Worm (Caenorhabditis elegans): ENCODE results near the gene col-12.
"Not testable (repeated sequence)": the region's sequence is repeated elsewhere in the genome, so short reads cannot be mapped to it uniquely, and the experiment has no call there.

The col-12 gene

ce11 chrV:10457247-10457646 lies 32.2 kb upstream of the col-12 start, which contains the start of gene F22E12.1:
TSS of gene F22E12.1 (minus strand) at chrV:10457347.
- TF ChIP-seq nfya-2 (GFP tag; IDR thresholded peaks at IDR 0.05): no peak
- TF ChIP-seq bed-1 (GFP tag; IDR thresholded peaks at IDR 0.05): no peak
- no peak for TF ChIP-seq tbx-9 (tag; optimal IDR thresholded peaks at IDR 0.05; ENCODE audit: borderline replicate concordance)
- TF ChIP-seq ekl-4 (GFP tag; IDR thresholded peaks at IDR 0.05): no peak
- no peak for TF ChIP-seq ets-4 (GFP tag; optimal IDR thresholded peaks at IDR 0.05)
- no peak for TF ChIP-seq him-1 (tag; optimal IDR thresholded peaks at IDR 0.05)
- no peak for TF ChIP-seq madf-10 (tag; optimal IDR thresholded peaks at IDR 0.05)
- TF ChIP-seq snpc-1.3 (tag; optimal IDR thresholded peaks at IDR 0.05; ENCODE audit: insufficient read depth): no peak
- no peak for TF ChIP-seq F57A8.1 (GFP tag; optimal IDR thresholded peaks at IDR 0.05)
- TF ChIP-seq snpc-1.1 (tag; optimal IDR thresholded peaks at IDR 0.05; ENCODE audit: insufficient read depth): no peak
- no peak for TF ChIP-seq egrh-3 (GFP tag; IDR thresholded peaks at IDR 0.05)
- no peak for TF ChIP-seq lin-40 (tag; optimal IDR thresholded peaks at IDR 0.05)
- no peak for TF ChIP-seq hsf-1 (GFP tag; IDR thresholded peaks at IDR 0.05)
- no peak for TF ChIP-seq C17E4.6 (GFP tag; IDR thresholded peaks at IDR 0.05)
- no peak for TF ChIP-seq dox-1 (GFP tag; IDR thresholded peaks at IDR 0.05)
- TF ChIP-seq tbp1 (GFP tag; optimal IDR thresholded peaks at IDR 0.05): no peak
- TF ChIP-seq let-607 (tag; optimal IDR thresholded peaks at IDR 0.05): no peak
- TF ChIP-seq lin-26 (GFP tag; IDR thresholded peaks at IDR 0.05): no peak
- TF ChIP-seq ztf-6 (GFP tag; IDR thresholded peaks at IDR 0.05): no peak

DNA sequence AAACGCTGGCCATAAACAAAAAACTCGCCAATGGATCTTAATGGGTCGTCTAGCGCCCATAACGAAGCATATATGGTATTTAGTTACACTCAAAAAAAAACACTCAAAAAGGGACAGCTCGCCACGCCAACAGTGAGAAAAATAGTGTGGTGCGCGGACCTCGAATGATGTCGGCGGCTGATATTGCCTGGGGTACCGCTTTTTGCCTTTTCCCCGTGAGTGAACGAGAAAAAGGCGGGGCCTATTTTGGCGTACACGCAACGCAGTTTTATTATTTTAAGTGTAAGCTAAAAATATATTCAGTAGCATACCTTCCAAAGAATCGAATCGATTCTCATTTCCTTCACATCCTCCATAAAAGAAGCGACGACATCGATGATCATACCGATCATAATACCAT lies 31.8 kb upstream of the col-12 start:
- TF ChIP-seq attf-6 (GFP tag; IDR thresholded peaks at IDR 0.05) (peak; percentile 76; the same call in 1 of the 2 replicates), snpc-1.1 (tag; optimal IDR thresholded peaks at IDR 0.05; ENCODE audit: insufficient read depth) (peak; percentile 62), hmg-1.2 (GFP tag; IDR thresholded peaks at IDR 0.05) (peak; percentile 69), snpc-4 (tag; optimal IDR thresholded peaks at IDR 0.05) (peak in 3 of 4 experiments; percentile 45 to 85 (median 72)), pbrm-1 (GFP tag; IDR thresholded peaks at IDR 0.05) (peak; percentile 47; the same call in 1 of the 2 replicates)
- TF ChIP-seq snpc-4 (GFP tag; optimal IDR thresholded peaks at IDR 0.05): not testable (repeated sequence)

ce11 chrV:10453466-10453865 lies 28.5 kb upstream of the col-12 start, which contains the start of gene Y32F6A.5:
TSS of gene Y32F6A.5 (minus strand) at chrV:10453605.
- no peak for TF ChIP-seq snpc-3.4 (tag; optimal IDR thresholded peaks at IDR 0.05)
- no peak for TF ChIP-seq mcd-1 (GFP tag; IDR thresholded peaks at IDR 0.05)
- TF ChIP-seq ama-1 (optimal IDR thresholded peaks at IDR 0.05): no peak
- no peak for TF ChIP-seq ama-1 (GFP tag; optimal IDR thresholded peaks at IDR 0.05)
- peak; percentile 64; the same call in 1 of the 2 replicates for TF ChIP-seq hsf-1 (GFP tag; IDR thresholded peaks at IDR 0.05)
- TF ChIP-seq dox-1 (GFP tag; IDR thresholded peaks at IDR 0.05): 0 out of 2 replicates have a peak, but pooled peaks have one; percentile 5

- 0 out of 2 replicates have a peak, but pooled peaks have one; percentile 32 for TF ChIP-seq attf-6 (GFP tag; IDR thresholded peaks at IDR 0.05)
- TF ChIP-seq madf-3 (GFP tag; IDR thresholded peaks at IDR 0.05): peak; percentile 75; the same call in 1 of the 2 replicates
- 0 out of 2 replicates have a peak, but pooled peaks have one; percentile 27 for TF ChIP-seq Y53G8AR.9 (GFP tag; conservative IDR thresholded peaks at IDR 0.05)
- TF ChIP-seq ekl-4 (GFP tag; IDR thresholded peaks at IDR 0.05): 0 out of 2 replicates have a peak, but pooled peaks have one; percentile 22
- peak; percentile 90 for TF ChIP-seq egrh-3 (GFP tag; IDR thresholded peaks at IDR 0.05)
- peak; percentile 94 for TF ChIP-seq ceh-58 (GFP tag; IDR thresholded peaks at IDR 0.05)
- TF ChIP-seq Y53F4B.3 (GFP tag; IDR thresholded peaks at IDR 0.05): peak; percentile 97; the same call in 1 of the 2 replicates
- TF ChIP-seq ceh-40 (GFP tag; IDR thresholded peaks at IDR 0.05): 0 out of 2 replicates have a peak, but pooled peaks have one; percentile 34
- 0 out of 2 replicates have a peak, but pooled peaks have one; percentile 32 for TF ChIP-seq ceh-100 (GFP tag; IDR thresholded peaks at IDR 0.05)
Observed at ce11 chrV:10450355-10450754, 25.4 kb upstream of the col-12 start.

Data from whole organism, young adult.